Worm (Caenorhabditis elegans): ENCODE results near the gene ZK856.7.

DNA sequence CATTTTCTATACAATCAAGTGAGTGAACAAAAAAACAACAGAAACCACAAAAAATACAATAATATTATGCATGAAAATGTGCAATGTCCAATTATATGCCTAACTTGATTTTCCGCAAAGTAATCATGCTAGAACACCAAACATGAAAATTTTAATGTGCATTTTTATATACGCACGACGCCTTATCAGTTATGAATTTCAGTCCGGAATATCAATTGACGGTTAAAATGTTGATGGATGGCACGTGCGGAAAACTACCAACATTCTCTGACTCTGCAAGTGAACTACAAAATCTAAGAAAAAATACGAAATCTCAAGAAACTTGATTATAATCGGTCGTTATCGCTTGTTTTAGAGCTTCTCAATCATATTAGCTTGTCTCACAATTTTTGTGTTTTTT, 41.9 kb upstream of the ZK856.7 start:
- TF ChIP-seq blmp-1 (tag; optimal IDR thresholded peaks at IDR 0.05; ENCODE audit: insufficient read depth) = no peak
- TF ChIP-seq lin-13 (GFP tag; optimal IDR thresholded peaks at IDR 0.05) = no peak
- TF ChIP-seq ceh-16 (tag; optimal IDR thresholded peaks at IDR 0.05) = no peak
- TF ChIP-seq ceh-82 (tag; optimal IDR thresholded peaks at IDR 0.05) = no peak
- TF ChIP-seq elt-1 (tag; optimal IDR thresholded peaks at IDR 0.05) = no peak
- TF ChIP-seq lsy-2 (tag; optimal IDR thresholded peaks at IDR 0.05) = no peak
- no peak for TF ChIP-seq unc-62 (GFP tag; optimal IDR thresholded peaks at IDR 0.05)
- TF ChIP-seq nhr-237 (tag; optimal IDR thresholded peaks at IDR 0.05) = no peak
- no peak for TF ChIP-seq nhr-23 (tag; optimal IDR thresholded peaks at IDR 0.05)
- no peak for TF ChIP-seq lin-39 (tag; optimal IDR thresholded peaks at IDR 0.05)
- no peak for TF ChIP-seq snpc-4 (tag; optimal IDR thresholded peaks at IDR 0.05)
- no peak for TF ChIP-seq crh-2 (tag; optimal IDR thresholded peaks at IDR 0.05)
- TF ChIP-seq R02D3.7 (tag; optimal IDR thresholded peaks at IDR 0.05) = no peak

Data from whole organism, L2 larva.